Worm (Caenorhabditis elegans) whole organism, L1 larva: ENCODE measurements around the gene gtl-2.

ENCODE experiments used
- F16B12.6 ChIP-seq: fragments of 150-350 bp; optimal IDR thresholded peaks from 2 replicates; lab custom pipeline; 2014; ENCODE audit warnings: missing biosample characterization, missing genetic modification characterization
- Y116A8C.19 ChIP-seq: sonication (generic microtip); optimal IDR thresholded peaks from 2 replicates; lab custom pipeline; 2016; ENCODE audit warnings: missing compliant biosample characterization, missing genetic modification characterization, borderline replicate concordance
- ceh-8 ChIP-seq: fragments of 200-800 bp; sonication (Bioruptor generic); optimal IDR thresholded peaks from 2 replicates; lab custom pipeline; 2018; ENCODE audit warnings: mild to moderate bottlenecking, missing genetic modification characterization, moderate library complexity, missing compliant biosample characterization
- ces-1 ChIP-seq: fragments of 150-350 bp; optimal IDR thresholded peaks from 2 replicates; lab custom pipeline; 2014; ENCODE audit warnings: missing biosample characterization, missing genetic modification reagents, missing genetic modification characterization
- efl-3 ChIP-seq: fragments of 200-800 bp; sonication (Bioruptor generic); optimal IDR thresholded peaks from 2 replicates; lab custom pipeline; 2018; ENCODE audit warnings: mild to moderate bottlenecking, missing genetic modification characterization, missing compliant biosample characterization
- egl-27 ChIP-seq, 2 experiments: fragments of 150-350 bp in 1 of 2; sonication (generic microtip); optimal IDR thresholded peaks; 3 replicates each; lab custom pipeline; 2017 to 2018; ENCODE audit warnings: missing biosample characterization in 2 of 2, missing genetic modification characterization in 2 of 2, missing genetic modification reagents in 2 of 2
- lin-39 ChIP-seq: fragments of 150-350 bp; optimal IDR thresholded peaks from 2 replicates; lab custom pipeline; 2014; ENCODE audit warnings: missing biosample characterization, missing genetic modification reagents, missing genetic modification characterization
- lsy-2 ChIP-seq, 2 experiments: fragments of 150-350 bp; optimal IDR thresholded peaks; 2 replicates each; lab custom pipeline; 2014; ENCODE audit warnings: missing biosample characterization in 2 of 2, missing genetic modification characterization in 2 of 2
- nhr-71 ChIP-seq: sonication (generic microtip); optimal IDR thresholded peaks from 2 replicates; lab custom pipeline; 2016; ENCODE audit warnings: mild to moderate bottlenecking, missing genetic modification characterization, moderate library complexity, missing compliant biosample characterization
- nhr-77 ChIP-seq: fragments of 150-350 bp; optimal IDR thresholded peaks from 2 replicates; lab custom pipeline; 2014; ENCODE audit warnings: missing biosample characterization, missing genetic modification characterization
- snpc-4 ChIP-seq: fragments of 150-350 bp; optimal IDR thresholded peaks from 2 replicates; lab custom pipeline; 2014; ENCODE audit warnings: missing biosample characterization, missing genetic modification characterization
- snu-23 ChIP-seq: sonication (generic microtip); optimal IDR thresholded peaks from 2 replicates; lab custom pipeline; 2016; ENCODE audit warnings: missing genetic modification characterization, missing compliant biosample characterization
- unc-62 ChIP-seq: fragments of 150-350 bp; optimal IDR thresholded peaks from 2 replicates; lab custom pipeline; 2014; ENCODE audit warnings: missing biosample characterization, missing genetic modification reagents, missing genetic modification characterization

- TF ChIP-seq egl-27 (tag; optimal IDR thresholded peaks at IDR 0.05; lab: Kevin White, UChicago) (no peak), ceh-8 (GFP tag; lab: Kevin White, UChicago) (no peak), F16B12.6 (tag; lab: Kevin White, UChicago) (no peak), lsy-2 (tag; optimal IDR thresholded peaks at IDR 0.05; lab: Kevin White, UChicago) (no peak), snpc-4 (tag; lab: Kevin White, UChicago) (no peak), nhr-77 (tag; lab: Kevin White, UChicago) (no peak), nhr-71 (tag; lab: Kevin White, UChicago) (no peak), lin-39 (tag; lab: Kevin White, UChicago) (no peak), ces-1 (GFP tag; lab: Kevin White, UChicago) (no peak), snu-23 (GFP tag; lab: Kevin White, UChicago) (no peak), Y116A8C.19 (no peak), efl-3 (no peak), unc-62 (GFP tag; lab: Kevin White, UChicago) (no peak)
Measured at ce11 chrIV:11313880-11314279, 40.6 kb downstream of the gtl-2 start, which contains the start of gene dnj-2.
